Worm (Caenorhabditis elegans) whole organism, L1 larva: Measurements from ENCODE around the gene Y6E2A.4.

Source experiments
- C16A3.4 ChIP-seq: fragments of 150-350 bp; optimal IDR thresholded peaks from 2 replicates; lab custom pipeline; 2014; ENCODE audit warnings: missing biosample characterization, missing genetic modification characterization
- F16B12.6 ChIP-seq: fragments of 150-350 bp; optimal IDR thresholded peaks from 2 replicates; lab custom pipeline; 2014; ENCODE audit warnings: missing biosample characterization, missing genetic modification characterization
- Y116A8C.19 ChIP-seq: sonication (generic microtip); optimal IDR thresholded peaks from 2 replicates; lab custom pipeline; 2016; ENCODE audit warnings: missing compliant biosample characterization, missing genetic modification characterization, borderline replicate concordance
- aha-1 ChIP-seq: fragments of 150-350 bp; optimal IDR thresholded peaks from 2 replicates; lab custom pipeline; 2014; ENCODE audit warnings: missing biosample characterization, missing genetic modification characterization
- blmp-1 ChIP-seq: fragments of 150-350 bp; optimal IDR thresholded peaks from 2 replicates; lab custom pipeline; 2014; ENCODE audit warnings: missing biosample characterization, missing genetic modification characterization
- ceh-63 ChIP-seq: fragments of 200-800 bp; sonication (Bioruptor generic); optimal IDR thresholded peaks from 2 replicates; lab custom pipeline; 2018; ENCODE audit warnings: mild to moderate bottlenecking, missing genetic modification characterization, missing compliant biosample characterization
- ceh-8 ChIP-seq: fragments of 200-800 bp; sonication (Bioruptor generic); optimal IDR thresholded peaks from 2 replicates; lab custom pipeline; 2018; ENCODE audit warnings: mild to moderate bottlenecking, missing genetic modification characterization, moderate library complexity, missing compliant biosample characterization
- ceh-82 ChIP-seq, 3 experiments: fragments of 150-350 bp in 1 of 3; sonication (generic microtip) in 2 of 3; optimal IDR thresholded peaks; 2 replicates each; lab custom pipeline; 2014 to 2017; ENCODE audit warnings: missing biosample characterization in 3 of 3, missing genetic modification characterization in 3 of 3
- ceh-88 ChIP-seq: fragments of 200-800 bp; sonication (Bioruptor generic); IDR thresholded peaks from 2 replicates; pipeline ENCODE4 v1.3.6; 2022; ENCODE audit warnings: missing genetic modification characterization, missing compliant biosample characterization
- dpl-1 ChIP-seq, 3 experiments: fragments of 150-350 bp in 2 of 3; sonication (generic microtip) in 1 of 3; optimal IDR thresholded peaks; 2 replicates each; lab custom pipeline; 2014 to 2017; ENCODE audit warnings: missing biosample characterization in 3 of 3, missing genetic modification characterization in 3 of 3, missing genetic modification reagents in 3 of 3
- dsc-1 ChIP-seq: sonication (generic microtip); optimal IDR thresholded peaks from 2 replicates; lab custom pipeline; 2016; ENCODE audit warnings: mild to moderate bottlenecking, missing genetic modification characterization, missing compliant biosample characterization
- efl-1 ChIP-seq, 4 experiments: fragments of 150-350 bp; optimal IDR thresholded peaks in 3 of 4; peaks in 1 of 4; 1 replicate in 1 of 4; 2 replicates in 3 of 4; lab custom pipeline; 2014; ENCODE audit warnings: missing biosample characterization in 2 of 4, missing genetic modification characterization in 2 of 4, missing genetic modification reagents in 2 of 4
- egl-27 ChIP-seq, 2 experiments: fragments of 150-350 bp in 1 of 2; sonication (generic microtip); optimal IDR thresholded peaks; 3 replicates each; lab custom pipeline; 2017 to 2018; ENCODE audit warnings: missing biosample characterization in 2 of 2, missing genetic modification characterization in 2 of 2, missing genetic modification reagents in 2 of 2
- elt-3 ChIP-seq, 6 experiments: fragments of 150-350 bp in 1 of 6; sonication (generic microtip); optimal IDR thresholded peaks; 2 replicates each; lab custom pipeline; 2017 to 2018; ENCODE audit warnings: missing biosample characterization in 6 of 6, missing genetic modification characterization in 6 of 6, inconsistent platforms in 1 of 6
- fkh-4 ChIP-seq: sonication (generic microtip); optimal IDR thresholded peaks from 2 replicates; lab custom pipeline; 2016; ENCODE audit warnings: missing compliant biosample characterization, missing genetic modification characterization, borderline replicate concordance
- grh-1 ChIP-seq: fragments of 200-800 bp; sonication (Bioruptor generic); IDR thresholded peaks from 2 replicates; pipeline ENCODE4 v1.3.6; 2022; ENCODE audit warnings: missing genetic modification reagents, missing genetic modification characterization, missing compliant biosample characterization
- hpl-2 ChIP-seq: fragments of 150-350 bp; optimal IDR thresholded peaks from 2 replicates; lab custom pipeline; 2014; ENCODE audit warnings: missing biosample characterization, missing genetic modification reagents, missing genetic modification characterization
- lin-13 ChIP-seq: fragments of 150-350 bp; optimal IDR thresholded peaks from 2 replicates; lab custom pipeline; 2014; ENCODE audit warnings: missing biosample characterization, missing genetic modification reagents, missing genetic modification characterization
- lin-14 ChIP-seq: fragments of 200-800 bp; sonication (Bioruptor generic); optimal IDR thresholded peaks from 2 replicates; lab custom pipeline; 2018; ENCODE audit warnings: mild to moderate bottlenecking, missing genetic modification characterization, moderate library complexity, missing compliant biosample characterization
- lin-15B ChIP-seq: fragments of 150-350 bp; sonication (generic microtip); optimal IDR thresholded peaks from 3 replicates; lab custom pipeline; 2014; ENCODE audit warnings: missing biosample characterization, missing genetic modification characterization
- lin-35 ChIP-seq, 2 experiments: fragments of 150-350 bp; optimal IDR thresholded peaks; 2 replicates each; lab custom pipeline; 2014; ENCODE audit warnings: missing biosample characterization in 2 of 2, missing genetic modification characterization in 2 of 2, missing genetic modification reagents in 2 of 2
- lir-3 ChIP-seq: sonication (generic microtip); optimal IDR thresholded peaks from 2 replicates; lab custom pipeline; 2016; ENCODE audit warnings: mild to moderate bottlenecking, missing genetic modification characterization, moderate library complexity, missing compliant biosample characterization; ENCODE audit not compliant: poor library complexity
- lsy-2 ChIP-seq, 2 experiments: fragments of 150-350 bp; optimal IDR thresholded peaks; 2 replicates each; lab custom pipeline; 2014; ENCODE audit warnings: missing biosample characterization in 2 of 2, missing genetic modification characterization in 2 of 2
- mab-9 ChIP-seq: fragments of 200-800 bp; sonication (Bioruptor generic); IDR thresholded peaks from 2 replicates; pipeline ENCODE4 v1.3.6; 2022; ENCODE audit warnings: missing genetic modification reagents, missing genetic modification characterization, missing compliant biosample characterization
- nhr-11 ChIP-seq: fragments of 150-350 bp; optimal IDR thresholded peaks from 2 replicates; lab custom pipeline; 2014; ENCODE audit warnings: missing biosample characterization, missing genetic modification characterization
- nhr-12 ChIP-seq: sonication (generic microtip); optimal IDR thresholded peaks from 2 replicates; lab custom pipeline; 2017; ENCODE audit warnings: missing biosample characterization, missing genetic modification characterization
- nhr-237 ChIP-seq: fragments of 150-350 bp; optimal IDR thresholded peaks from 2 replicates; lab custom pipeline; 2014; ENCODE audit warnings: missing biosample characterization, missing genetic modification characterization
- nhr-28 ChIP-seq: fragments of 150-350 bp; optimal IDR thresholded peaks from 2 replicates; lab custom pipeline; 2014; ENCODE audit warnings: missing biosample characterization, missing genetic modification characterization
- nhr-71 ChIP-seq: sonication (generic microtip); optimal IDR thresholded peaks from 2 replicates; lab custom pipeline; 2016; ENCODE audit warnings: mild to moderate bottlenecking, missing genetic modification characterization, moderate library complexity, missing compliant biosample characterization
- nhr-85 ChIP-seq: sonication (generic microtip); peaks from one replicate; lab custom pipeline; 2016; ENCODE audit warnings: missing genetic modification characterization, inconsistent platforms, missing compliant biosample characterization
- nhr-90 ChIP-seq: sonication (generic microtip); optimal IDR thresholded peaks from 2 replicates; lab custom pipeline; 2016; ENCODE audit warnings: mild to moderate bottlenecking, missing genetic modification characterization, missing compliant biosample characterization; ENCODE audit not compliant: poor library complexity
- pag-3 ChIP-seq: sonication (generic microtip); optimal IDR thresholded peaks from 2 replicates; lab custom pipeline; 2017; ENCODE audit warnings: missing genetic modification characterization, mild to moderate bottlenecking, missing compliant biosample characterization, antibody characterized with exemption, borderline replicate concordance; ENCODE audit not compliant: insufficient read depth
- pqm-1 ChIP-seq: sonication (generic microtip); optimal IDR thresholded peaks from 3 replicates; lab custom pipeline; 2017; ENCODE audit warnings: missing biosample characterization, missing genetic modification characterization
- rnt-1 ChIP-seq: sonication (generic microtip); optimal IDR thresholded peaks from 2 replicates; lab custom pipeline; 2016; ENCODE audit warnings: mild to moderate bottlenecking, missing genetic modification characterization, moderate library complexity, missing compliant biosample characterization
- skn-1 ChIP-seq: fragments of 150-350 bp; optimal IDR thresholded peaks from 2 replicates; lab custom pipeline; 2014; ENCODE audit warnings: missing biosample characterization, missing genetic modification characterization
- snu-23 ChIP-seq: sonication (generic microtip); optimal IDR thresholded peaks from 2 replicates; lab custom pipeline; 2016; ENCODE audit warnings: missing genetic modification characterization, missing compliant biosample characterization
- sptf-1 ChIP-seq: fragments of 150-350 bp; optimal IDR thresholded peaks from 2 replicates; lab custom pipeline; 2014; ENCODE audit warnings: missing biosample characterization, missing genetic modification characterization
- tlp-1 ChIP-seq: fragments of 150-350 bp; optimal IDR thresholded peaks from 2 replicates; lab custom pipeline; 2014; ENCODE audit warnings: missing biosample characterization, missing genetic modification characterization
- unc-130 ChIP-seq: fragments of 150-350 bp; optimal IDR thresholded peaks from 2 replicates; lab custom pipeline; 2017; ENCODE audit warnings: missing biosample characterization, missing genetic modification characterization, inconsistent platforms
- xbp-1 ChIP-seq: sonication (generic microtip); optimal IDR thresholded peaks from 2 replicates; lab custom pipeline; 2016; ENCODE audit warnings: missing genetic modification characterization, missing compliant biosample characterization
- ztf-4 ChIP-seq: fragments of 150-350 bp; optimal IDR thresholded peaks from 2 replicates; lab custom pipeline; 2014; ENCODE audit warnings: missing biosample characterization, missing genetic modification characterization

The Y6E2A.4 gene

DNA sequence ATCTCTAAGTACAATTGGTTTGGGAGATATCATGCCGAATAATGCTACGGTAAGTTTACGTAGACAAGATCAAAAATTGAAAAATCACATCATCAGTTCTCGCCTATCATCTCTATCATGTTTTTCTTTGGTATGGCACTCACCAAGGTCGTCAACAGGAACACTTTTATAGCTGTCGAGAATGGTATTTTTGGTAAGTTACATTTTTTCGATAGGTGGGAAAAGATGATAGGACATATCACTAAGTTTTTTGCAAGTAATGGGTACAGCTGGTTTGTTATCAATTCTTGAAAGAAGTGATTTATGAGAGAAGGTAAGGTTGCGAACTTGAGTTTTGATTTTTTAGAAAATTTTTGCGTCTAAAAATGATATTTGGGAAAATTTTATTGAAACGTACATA is 8.6 kb downstream of the Y6E2A.4 start (continued):
- peak in 1 of 2 experiments; percentile 46 for TF ChIP-seq lsy-2 (tag; optimal IDR thresholded peaks at IDR 0.05; lab: Kevin White, UChicago)
- peak in 5 of 6 experiments; percentile 32 to 98 (median 74) for TF ChIP-seq elt-3 (tag; optimal IDR thresholded peaks at IDR 0.05; lab: Kevin White, UChicago)
- TF ChIP-seq sptf-1 = no peak
- TF ChIP-seq dpl-1 (GFP tag; optimal IDR thresholded peaks at IDR 0.05; lab: Kevin White, UChicago) = no peak
- no peak for TF ChIP-seq Y116A8C.19 (tag; lab: Kevin White, UChicago)
- TF ChIP-seq nhr-237 (tag; lab: Kevin White, UChicago) = no peak
- no peak for TF ChIP-seq lin-13 (GFP tag; lab: Kevin White, UChicago)
- TF ChIP-seq nhr-85 = peak; percentile 90
- no peak for TF ChIP-seq lir-3 (tag; lab: Kevin White, UChicago)
- TF ChIP-seq ceh-88 (GFP tag; lab: Robert Waterston, UW) = no peak
- no peak for TF ChIP-seq rnt-1 (tag; lab: Kevin White, UChicago)
- TF ChIP-seq pag-3 = peak; percentile 54
- TF ChIP-seq tlp-1 (tag; lab: Kevin White, UChicago) = no peak
- no peak for TF ChIP-seq C16A3.4 (tag; lab: Kevin White, UChicago)
- no peak for TF ChIP-seq F16B12.6 (tag; lab: Kevin White, UChicago)
- TF ChIP-seq ceh-82 (tag; optimal IDR thresholded peaks at IDR 0.05; lab: Kevin White, UChicago) = no peak
- TF ChIP-seq nhr-11 (tag; lab: Kevin White, UChicago) = no peak
- TF ChIP-seq xbp-1 (tag; lab: Kevin White, UChicago) = no peak
- TF ChIP-seq lin-15B (tag; lab: Kevin White, UChicago) = no peak
- TF ChIP-seq lin-14 = peak; percentile 71
- no peak for TF ChIP-seq egl-27 (tag; optimal IDR thresholded peaks at IDR 0.05; lab: Kevin White, UChicago)
- no peak for TF ChIP-seq nhr-28 (tag; lab: Kevin White, UChicago)
- TF ChIP-seq fkh-4 (tag; lab: Kevin White, UChicago) = no peak
- TF ChIP-seq pqm-1 (tag; lab: Kevin White, UChicago) = no peak
- TF ChIP-seq dsc-1 = no peak

- TF ChIP-seq ztf-4 (tag; lab: Kevin White, UChicago) (no peak), nhr-85 (peak; percentile 29), elt-3 (tag; optimal IDR thresholded peaks at IDR 0.05; lab: Kevin White, UChicago) (peak in 1 of 6 experiments; percentile 51), blmp-1 (tag; lab: Kevin White, UChicago) (peak; percentile 5), nhr-11 (tag; lab: Kevin White, UChicago) (no peak), nhr-28 (tag; lab: Kevin White, UChicago) (no peak)
These were observed 11.8 kb downstream of the Y6E2A.4 start, which contains the start of gene twk-34 for ce11 chrV:15704745-15705144. Gene twk-34 (plus strand): TSS chrV:15704960.

DNA sequence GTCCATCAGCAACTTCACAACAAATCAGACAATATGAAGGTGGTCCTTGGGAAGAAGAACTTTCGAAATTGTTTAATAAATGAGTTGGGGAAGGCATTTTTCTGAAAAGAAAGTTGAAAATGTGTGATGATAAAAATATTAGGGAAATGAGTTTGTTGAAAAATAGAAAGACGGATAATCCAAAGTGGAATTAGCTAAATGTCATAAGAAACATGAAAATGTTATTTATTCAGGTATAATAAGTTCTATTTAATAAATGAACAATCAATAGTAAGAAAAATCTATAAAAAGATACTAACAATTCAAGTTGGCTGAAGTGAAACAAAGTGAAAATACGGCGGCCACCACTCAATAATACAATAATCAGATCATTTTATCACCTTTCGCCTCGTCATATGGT is 14.3 kb downstream of the Y6E2A.4 start, which contains the start of gene nhr-53:
TSS of gene nhr-53 (minus strand) at position 101 of the 400 bp plus-strand sequence.
- TF ChIP-seq efl-1 (optimal IDR thresholded peaks at IDR 0.05; lab: Kevin White, UChicago) (no peak), efl-1 (GFP tag; optimal IDR thresholded peaks at IDR 0.05 in 1 of 2; lab: Kevin White, UChicago) (peak in 1 of 2 experiments; percentile 30), ceh-8 (GFP tag; lab: Kevin White, UChicago) (no peak), nhr-90 (tag; lab: Kevin White, UChicago) (no peak), mab-9 (GFP tag; lab: Robert Waterston, UW) (no peak), ceh-88 (GFP tag; lab: Robert Waterston, UW) (no peak)

DNA sequence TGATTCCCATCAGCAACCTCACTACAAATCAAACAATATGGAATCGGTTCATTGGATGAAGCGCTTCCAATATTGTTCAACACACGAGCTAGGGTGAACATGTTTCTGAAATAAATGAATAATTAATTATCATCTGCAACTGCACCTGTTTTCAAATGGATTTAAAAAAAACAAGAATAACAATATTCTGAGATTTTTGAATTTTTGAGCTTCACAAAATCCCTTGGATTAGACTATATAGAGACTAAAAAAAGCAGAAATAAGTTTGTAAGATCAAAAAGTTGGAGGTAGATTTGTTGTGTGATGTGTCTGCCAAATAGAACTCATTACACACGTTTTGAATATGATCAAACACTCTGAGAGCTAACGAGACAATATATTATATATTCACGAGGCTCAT is 16.8 kb downstream of the Y6E2A.4 start, which contains the start of gene nhr-199:
TSS of gene nhr-199 (minus strand) at position 101 of the 400 bp plus-strand sequence.
- TF ChIP-seq elt-3 (tag; optimal IDR thresholded peaks at IDR 0.05; lab: Kevin White, UChicago) (no peak), grh-1 (GFP tag; lab: Robert Waterston, UW) (no peak), snu-23 (GFP tag; lab: Kevin White, UChicago) (no peak), sptf-1 (no peak), lir-3 (tag; lab: Kevin White, UChicago) (no peak), aha-1 (tag; lab: Kevin White, UChicago) (no peak), lsy-2 (tag; optimal IDR thresholded peaks at IDR 0.05; lab: Kevin White, UChicago) (no peak), blmp-1 (tag; lab: Kevin White, UChicago) (no peak), hpl-2 (no peak), ceh-63 (GFP tag; lab: Kevin White, UChicago) (no peak), pag-3 (no peak), lin-35 (GFP tag; optimal IDR thresholded peaks at IDR 0.05; lab: Kevin White, UChicago) (no peak), unc-130 (tag; lab: Kevin White, UChicago) (no peak), skn-1 (no peak), nhr-12 (tag; lab: Kevin White, UChicago) (no peak), nhr-71 (tag; lab: Kevin White, UChicago) (no peak), nhr-28 (tag; lab: Kevin White, UChicago) (no peak), lin-14 (no peak)
